Worm (Caenorhabditis elegans) whole organism, young adult: ENCODE measurements around the gene B0563.1.

Experiments used
- C06A6.2 ChIP-seq: fragments of 200-800 bp; sonication (Bioruptor generic); conservative IDR thresholded peaks from 2 replicates; pipeline ENCODE4 v1.3.6; 2022; ENCODE audit warnings: missing genetic modification characterization, missing compliant biosample characterization
- C17E4.6 ChIP-seq: fragments of 200-800 bp; sonication (Bioruptor generic); IDR thresholded peaks from 2 replicates; pipeline ENCODE4 v1.3.6; 2022; ENCODE audit warnings: missing genetic modification reagents, missing genetic modification characterization, missing compliant biosample characterization
- akir-1 ChIP-seq: fragments of 200-800 bp; sonication (Bioruptor generic); optimal IDR thresholded peaks from 2 replicates; lab custom pipeline; 2018; ENCODE audit warnings: mild to moderate bottlenecking, missing genetic modification characterization, moderate library complexity, missing compliant biosample characterization
- hmg-20 ChIP-seq: fragments of 200-800 bp; sonication (Bioruptor generic); IDR thresholded peaks from 2 replicates; pipeline ENCODE4 v1.3.6; 2022; ENCODE audit warnings: missing genetic modification reagents, missing genetic modification characterization, missing compliant biosample characterization
- let-607 ChIP-seq, 2 experiments: fragments of 200-800 bp in 1 of 2; sonication (Bioruptor generic) in 1 of 2; sonication (generic microtip) in 1 of 2; optimal IDR thresholded peaks; 2 replicates each; lab custom pipeline; 2016 to 2018; ENCODE audit warnings: mild to moderate bottlenecking in 2 of 2, missing compliant biosample characterization in 2 of 2, missing genetic modification characterization in 2 of 2, moderate library complexity in 2 of 2, missing genotype in 1 of 2
- lin-40 ChIP-seq: sonication (generic microtip); optimal IDR thresholded peaks from 2 replicates; lab custom pipeline; 2016; ENCODE audit warnings: missing genetic modification characterization, mild to moderate bottlenecking, missing compliant biosample characterization, missing genotype, missing genetic modification reagents
- lin-54 ChIP-seq: fragments of 200-800 bp; sonication (Bioruptor generic); optimal IDR thresholded peaks from 2 replicates; lab custom pipeline; 2018; ENCODE audit warnings: mild to moderate bottlenecking, missing genetic modification characterization, missing compliant biosample characterization
- lsy-27 ChIP-seq: sonication (generic microtip); optimal IDR thresholded peaks from 2 replicates; lab custom pipeline; 2017; ENCODE audit warnings: missing genetic modification characterization, mild to moderate bottlenecking, missing compliant biosample characterization, antibody characterized with exemption, missing genotype, borderline replicate concordance; ENCODE audit not compliant: insufficient read depth
- madf-6 ChIP-seq: fragments of 200-800 bp; sonication (Bioruptor generic); IDR thresholded peaks from 2 replicates; pipeline ENCODE4 v1.3.6; 2022; ENCODE audit warnings: missing genetic modification reagents, missing genetic modification characterization, missing compliant biosample characterization
- pbrm-1 ChIP-seq: fragments of 200-800 bp; sonication (Bioruptor generic); IDR thresholded peaks from 2 replicates; pipeline ENCODE4 v1.3.6; 2022; ENCODE audit warnings: missing genetic modification reagents, missing genetic modification characterization, missing compliant biosample characterization
- snpc-1.1 ChIP-seq: sonication (generic microtip); optimal IDR thresholded peaks from 2 replicates; lab custom pipeline; 2017; ENCODE audit warnings: missing genetic modification characterization, mild to moderate bottlenecking, missing compliant biosample characterization, antibody characterized with exemption, moderate library complexity, missing genotype, missing genetic modification reagents; ENCODE audit not compliant: insufficient read depth
- unc-62 ChIP-seq: fragments of 150-350 bp; optimal IDR thresholded peaks from 2 replicates; lab custom pipeline; 2014; ENCODE audit warnings: missing biosample characterization, missing genetic modification reagents, missing genetic modification characterization

ce11 chrX:9137402-9137801 lies 33.9 kb upstream of the B0563.1 start, which contains the start of gene B0563.6:
- no peak for TF ChIP-seq unc-62 (GFP tag; lab: Kevin White, UChicago)
- TF ChIP-seq lin-40 (tag; lab: Kevin White, UChicago) = no peak
- no peak for TF ChIP-seq C17E4.6 (GFP tag; lab: Robert Waterston, UW)
- TF ChIP-seq hmg-20 (GFP tag; lab: Robert Waterston, UW) = no peak
- TF ChIP-seq C06A6.2 (GFP tag; lab: Robert Waterston, UW) = no peak
- TF ChIP-seq lin-54 = no peak
- no peak for TF ChIP-seq pbrm-1 (GFP tag; lab: Robert Waterston, UW)
- no peak for TF ChIP-seq lsy-27 (tag; lab: Kevin White, UChicago)
- TF ChIP-seq snpc-1.1 = no peak
- no peak for TF ChIP-seq let-607 (tag; optimal IDR thresholded peaks at IDR 0.05; lab: Kevin White, UChicago)
- TF ChIP-seq madf-6 (GFP tag; lab: Robert Waterston, UW) = no peak
- TF ChIP-seq akir-1 (GFP tag; lab: Kevin White, UChicago) = no peak
